Fruit fly (Drosophila melanogaster) whole organism, embryonic: ENCODE measurements around the gene CG43138.
A peak's percentile ranks its signal among the peaks of the same experiment; 100 is the strongest.

ENCODE experiments used
- B-H1 ChIP-seq: fragments of 200-800 bp; sonication (Bioruptor generic); IDR thresholded peaks from 3 replicates; pipeline ENCODE4 v1.3.6; 2022; ENCODE audit warnings: missing biosample characterization, missing genetic modification characterization
- Bdp1 ChIP-seq: fragments of 200-800 bp; sonication (Bioruptor generic); optimal IDR thresholded peaks from 3 replicates; lab custom pipeline; 2016; ENCODE audit warnings: missing biosample characterization, missing genetic modification characterization
- Blimp-1 ChIP-seq: fragments of 200-800 bp; sonication (Bioruptor generic); optimal IDR thresholded peaks from 3 replicates; lab custom pipeline; 2018; ENCODE audit warnings: missing biosample characterization, missing genetic modification characterization, mild to moderate bottlenecking, moderate library complexity, missing genetic modification reagents
- CG1024 ChIP-seq: fragments of 200-800 bp; sonication (Bioruptor generic); IDR thresholded peaks from 2 replicates; pipeline ENCODE4 v1.3.6; 2022; ENCODE audit warnings: missing biosample characterization, missing genetic modification characterization
- CG10366 ChIP-seq: fragments of 200-800 bp; sonication (Bioruptor generic); IDR thresholded peaks from 2 replicates; pipeline ENCODE4 v1.3.6; 2022; ENCODE audit warnings: missing biosample characterization, missing genetic modification characterization
- CG11093 ChIP-seq: fragments of 200-800 bp; sonication (Bioruptor generic); IDR thresholded peaks from 3 replicates; pipeline ENCODE4 v1.3.6; 2022; ENCODE audit warnings: missing biosample characterization, missing genetic modification characterization
- CG13287 ChIP-seq: fragments of 200-800 bp; sonication (Bioruptor generic); IDR thresholded peaks from 2 replicates; pipeline ENCODE4 v1.3.6; 2022; ENCODE audit warnings: missing biosample characterization, missing genetic modification characterization; ENCODE audit not compliant: partially characterized antibody
- CG13775 ChIP-seq: fragments of 200-800 bp; sonication (Bioruptor generic); optimal IDR thresholded peaks from 3 replicates; lab custom pipeline; 2017; ENCODE audit warnings: missing biosample characterization, mild to moderate bottlenecking, missing genetic modification characterization
- CG15601 ChIP-seq: fragments of 200-800 bp; sonication (Bioruptor generic); optimal IDR thresholded peaks from 3 replicates; lab custom pipeline; 2019; ENCODE audit warnings: missing biosample characterization, mild to moderate bottlenecking, missing genetic modification characterization, moderate library complexity
- CG15696 ChIP-seq: fragments of 200-800 bp; sonication (Bioruptor generic); optimal IDR thresholded peaks from 2 replicates; lab custom pipeline; 2019; ENCODE audit warnings: missing biosample characterization, mild to moderate bottlenecking, missing genetic modification characterization, moderate library complexity
- CG1603 ChIP-seq: fragments of 200-800 bp; sonication (Bioruptor generic); optimal IDR thresholded peaks from 2 replicates; lab custom pipeline; 2019; ENCODE audit warnings: missing biosample characterization, mild to moderate bottlenecking, missing genetic modification characterization, moderate library complexity
- CG16815 ChIP-seq: fragments of 200-800 bp; sonication (Bioruptor generic); optimal IDR thresholded peaks from 3 replicates; lab custom pipeline; 2017; ENCODE audit warnings: missing biosample characterization, mild to moderate bottlenecking, missing genetic modification characterization
- CG17328 ChIP-seq: fragments of 200-800 bp; sonication (Bioruptor generic); IDR thresholded peaks from 2 replicates; pipeline ENCODE4 v1.3.6; 2022; ENCODE audit warnings: missing biosample characterization, missing genetic modification characterization
- CG17359 ChIP-seq: fragments of 200-800 bp; sonication (Bioruptor generic); optimal IDR thresholded peaks from 3 replicates; lab custom pipeline; 2018; ENCODE audit warnings: missing biosample characterization, mild to moderate bottlenecking, missing genetic modification characterization, moderate library complexity
- CG18599 ChIP-seq: fragments of 200-800 bp; sonication (Bioruptor generic); optimal IDR thresholded peaks from 3 replicates; lab custom pipeline; 2017; ENCODE audit warnings: missing biosample characterization, missing genetic modification characterization, mild to moderate bottlenecking, moderate library complexity, missing genetic modification reagents
- CG2202 ChIP-seq: fragments of 200-800 bp; sonication (Bioruptor generic); optimal IDR thresholded peaks from 2 replicates; lab custom pipeline; 2018; ENCODE audit warnings: missing biosample characterization, mild to moderate bottlenecking, missing genetic modification characterization
- CG2712 ChIP-seq: fragments of 200-800 bp; optimal IDR thresholded peaks from 3 replicates; lab custom pipeline; 2019; ENCODE audit warnings: missing biosample characterization, mild to moderate bottlenecking, missing genetic modification characterization, moderate library complexity
- CG2875 ChIP-seq: fragments of 200-800 bp; sonication (Bioruptor generic); optimal IDR thresholded peaks from 2 replicates; lab custom pipeline; 2017; ENCODE audit warnings: missing biosample characterization, mild to moderate bottlenecking, missing genetic modification characterization, missing genetic modification reagents
- CG30431 ChIP-seq: fragments of 200-800 bp; sonication (Bioruptor generic); optimal IDR thresholded peaks from 2 replicates; lab custom pipeline; 2017; ENCODE audit warnings: missing biosample characterization, missing genetic modification characterization
- CG32532 ChIP-seq: fragments of 200-800 bp; sonication (Bioruptor generic); IDR thresholded peaks from 2 replicates; pipeline ENCODE4 v1.3.6; 2022; ENCODE audit warnings: missing biosample characterization, missing genetic modification characterization
- CG32772 ChIP-seq: fragments of 200-800 bp; sonication (Bioruptor generic); IDR thresholded peaks from 2 replicates; pipeline ENCODE4 v1.3.6; 2022; ENCODE audit warnings: missing biosample characterization, missing genetic modification characterization
- CG4820 ChIP-seq: fragments of 200-800 bp; sonication (Bioruptor generic); optimal IDR thresholded peaks from 3 replicates; lab custom pipeline; 2016; ENCODE audit warnings: missing biosample characterization, missing genetic modification characterization
- CG5245 ChIP-seq: fragments of 200-800 bp; sonication (Bioruptor generic); optimal IDR thresholded peaks from 3 replicates; lab custom pipeline; 2016; ENCODE audit warnings: missing biosample characterization, missing genetic modification characterization
- CG8359 ChIP-seq: fragments of 200-800 bp; sonication (Bioruptor generic); optimal IDR thresholded peaks from 2 replicates; lab custom pipeline; 2017; ENCODE audit warnings: missing biosample characterization, mild to moderate bottlenecking, missing genetic modification characterization, borderline replicate concordance
- CG8388 ChIP-seq: fragments of 200-800 bp; sonication (Bioruptor generic); optimal IDR thresholded peaks from 2 replicates; lab custom pipeline; 2019; ENCODE audit warnings: missing biosample characterization, mild to moderate bottlenecking, missing genetic modification characterization, moderate library complexity
- CG8924 ChIP-seq: fragments of 200-800 bp; optimal IDR thresholded peaks from 3 replicates; lab custom pipeline; 2019; ENCODE audit warnings: missing biosample characterization, mild to moderate bottlenecking, missing genetic modification characterization, moderate library complexity
- Dad ChIP-seq: fragments of 200-800 bp; sonication (Bioruptor generic); optimal IDR thresholded peaks from 3 replicates; lab custom pipeline; 2016; ENCODE audit warnings: missing biosample characterization, missing genetic modification characterization
- E2f1 ChIP-seq: fragments of 200-800 bp; sonication (Bioruptor generic); IDR thresholded peaks from 2 replicates; pipeline ENCODE4 v1.3.6; 2022; ENCODE audit warnings: missing biosample characterization, missing genetic modification characterization
- E2f2 ChIP-seq: fragments of 200-800 bp; sonication (Bioruptor generic); IDR thresholded peaks from 2 replicates; pipeline ENCODE4 v1.3.6; 2022; ENCODE audit warnings: missing biosample characterization, missing genetic modification characterization
- Pdp1 ChIP-seq, 2 experiments: fragments of 200-800 bp; sonication (Bioruptor generic); optimal IDR thresholded peaks; 3 replicates each; lab custom pipeline; 2016; ENCODE audit warnings: missing biosample characterization in 2 of 2, missing genetic modification characterization in 2 of 2, mild to moderate bottlenecking in 1 of 2, moderate library complexity in 1 of 2
- Sox100B ChIP-seq: fragments of 200-800 bp; sonication (Bioruptor generic); optimal IDR thresholded peaks from 3 replicates; lab custom pipeline; 2018; ENCODE audit warnings: missing biosample characterization, mild to moderate bottlenecking, missing genetic modification characterization
- ara ChIP-seq: fragments of 200-800 bp; sonication (Bioruptor generic); IDR thresholded peaks from 2 replicates; pipeline ENCODE4 v1.3.6; 2022; ENCODE audit warnings: missing biosample characterization, missing genetic modification characterization
- chif ChIP-seq, 2 experiments: fragments of 200-800 bp; sonication (Bioruptor generic); optimal IDR thresholded peaks; 3 replicates each; lab custom pipeline; 2016; ENCODE audit warnings: missing biosample characterization in 2 of 2, missing genetic modification characterization in 2 of 2
- ci ChIP-seq: fragments of 200-800 bp; sonication (Bioruptor generic); IDR thresholded peaks from 3 replicates; pipeline ENCODE4 v1.3.6; 2022; ENCODE audit warnings: missing biosample characterization, missing genetic modification characterization
- dmrt99B ChIP-seq: fragments of 200-800 bp; sonication (Bioruptor generic); optimal IDR thresholded peaks from 2 replicates; lab custom pipeline; 2018; ENCODE audit warnings: missing biosample characterization, mild to moderate bottlenecking, missing genetic modification characterization, moderate library complexity
- emc ChIP-seq: fragments of 200-800 bp; sonication (Bioruptor generic); optimal IDR thresholded peaks from 2 replicates; lab custom pipeline; 2016; ENCODE audit warnings: missing biosample characterization, missing genetic modification characterization
- esg ChIP-seq: fragments of 200-800 bp; sonication (Bioruptor generic); conservative IDR thresholded peaks from 2 replicates; pipeline ENCODE4 v1.3.6; 2022; ENCODE audit warnings: missing biosample characterization, missing genetic modification characterization
- gce ChIP-seq: fragments of 200-800 bp; sonication (Bioruptor generic); IDR thresholded peaks from 3 replicates; pipeline ENCODE4 v1.3.6; 2022; ENCODE audit warnings: missing biosample characterization, missing genetic modification characterization
- gem ChIP-seq: fragments of 200-800 bp; sonication (Bioruptor generic); optimal IDR thresholded peaks from 2 replicates; lab custom pipeline; 2019; ENCODE audit warnings: missing biosample characterization, mild to moderate bottlenecking, missing genetic modification characterization, moderate library complexity
- h ChIP-seq: fragments of >200 bp; optimal IDR thresholded peaks from 2 replicates; lab custom pipeline; 2017
- jing ChIP-seq: fragments of 200-800 bp; sonication (Bioruptor generic); optimal IDR thresholded peaks from 2 replicates; lab custom pipeline; 2018; ENCODE audit warnings: missing biosample characterization, mild to moderate bottlenecking, missing genetic modification characterization
- lola ChIP-seq, 3 experiments: fragments of >200 bp in 2 of 3; fragments of 200-800 bp in 1 of 3; sonication (Bioruptor generic) in 1 of 3; optimal IDR thresholded peaks; 2 replicates each; lab custom pipeline; 2017 to 2019; ENCODE audit warnings: missing biosample characterization in 3 of 3, missing genetic modification characterization in 3 of 3, mild to moderate bottlenecking in 1 of 3, moderate library complexity in 1 of 3
- pb ChIP-seq: fragments of 200-800 bp; sonication (Bioruptor generic); optimal IDR thresholded peaks from 3 replicates; lab custom pipeline; 2016; ENCODE audit warnings: missing biosample characterization, missing genetic modification characterization
- phol ChIP-seq: fragments of 200-800 bp; sonication (Bioruptor generic); optimal IDR thresholded peaks from 3 replicates; lab custom pipeline; 2018; ENCODE audit warnings: missing biosample characterization, mild to moderate bottlenecking, missing genetic modification characterization, moderate library complexity
- pum ChIP-seq: fragments of 200-800 bp; sonication (Bioruptor generic); optimal IDR thresholded peaks from 2 replicates; lab custom pipeline; 2016; ENCODE audit warnings: missing biosample characterization, missing genetic modification characterization
- pzg ChIP-seq: fragments of 200-800 bp; sonication (Bioruptor generic); optimal IDR thresholded peaks from 3 replicates; lab custom pipeline; 2018; ENCODE audit warnings: missing biosample characterization, mild to moderate bottlenecking, missing genetic modification characterization, moderate library complexity
- ranshi ChIP-seq: fragments of 200-800 bp; sonication (Bioruptor generic); IDR thresholded peaks from 2 replicates; pipeline ENCODE4 v1.3.6; 2022; ENCODE audit warnings: missing biosample characterization, missing genetic modification characterization
- sc ChIP-seq, 3 experiments: fragments of >200 bp in 2 of 3; fragments of 200-800 bp in 1 of 3; sonication (Bioruptor generic) in 1 of 3; optimal IDR thresholded peaks; 2 replicates in 2 of 3; 3 replicates in 1 of 3; lab custom pipeline; 2017; ENCODE audit warnings: mild to moderate bottlenecking in 1 of 3, missing biosample characterization in 1 of 3, missing genetic modification characterization in 1 of 3, missing genetic modification reagents in 1 of 3
- tap ChIP-seq: fragments of 200-800 bp; optimal IDR thresholded peaks from 3 replicates; lab custom pipeline; 2019; ENCODE audit warnings: missing biosample characterization, mild to moderate bottlenecking, missing genetic modification characterization, moderate library complexity

CG43138 gene

dm6 chrX:7571200-7571599 lies 43.1 kb downstream of the CG43138 start (continued):
- no peak for TF ChIP-seq CG11093 (GFP tag; lab: Robert Waterston, UW)
- peak; percentile 64 for TF ChIP-seq phol (tag; lab: Kevin White, UChicago)
- peak; percentile 40 for TF ChIP-seq CG8388 (GFP tag; lab: Kevin White, UChicago)
- no peak for TF ChIP-seq sc (optimal IDR thresholded peaks at IDR 0.05; lab: Kevin White, UChicago)
- TF ChIP-seq sc (GFP tag; optimal IDR thresholded peaks at IDR 0.05; lab: Kevin White, UChicago): peak; percentile 35
- TF ChIP-seq CG8359 (GFP tag; lab: Kevin White, UChicago): peak; percentile 35
- TF ChIP-seq CG10366 (GFP tag; lab: Robert Waterston, UW): peak; percentile 33; the same call in 1 of the 2 replicates
- TF ChIP-seq CG18599: peak; percentile 13
- TF ChIP-seq CG15696 (tag; lab: Kevin White, UChicago): peak; percentile 55
- TF ChIP-seq CG4820 (GFP tag; lab: Kevin White, UChicago): peak; percentile 30
- TF ChIP-seq CG16815 (GFP tag; lab: Kevin White, UChicago): peak; percentile 37
- TF ChIP-seq Pdp1 (GFP tag; optimal IDR thresholded peaks at IDR 0.05; lab: Kevin White, UChicago): peak in 1 of 2 experiments; percentile 40
- peak; percentile 23; the same call in 1 of the 2 replicates for TF ChIP-seq E2f2 (GFP tag; lab: Robert Waterston, UW)
- 0 out of 2 replicates have a peak, but pooled peaks have one; percentile 42 for TF ChIP-seq CG1024 (GFP tag; lab: Robert Waterston, UW)
- TF ChIP-seq CG30431 (GFP tag; lab: Kevin White, UChicago): peak; percentile 10
- TF ChIP-seq ara (GFP tag; lab: Robert Waterston, UW): peak; percentile 63
- peak; percentile 47 for TF ChIP-seq CG17359 (tag; lab: Kevin White, UChicago)
- TF ChIP-seq CG1603 (tag; lab: Kevin White, UChicago): peak; percentile 66
- TF ChIP-seq pzg (GFP tag; lab: Kevin White, UChicago): no peak
- peak; percentile 33 for TF ChIP-seq CG8924 (tag; lab: Kevin White, UChicago)
- peak; percentile 31 for TF ChIP-seq pum (GFP tag; lab: Kevin White, UChicago)
- TF ChIP-seq Bdp1: no peak
- peak; percentile 30; the same call in 1 of the 2 replicates for TF ChIP-seq E2f1 (GFP tag; lab: Robert Waterston, UW)
- peak; percentile 40; the same call in 1 of the 3 replicates for TF ChIP-seq ci (GFP tag; lab: Robert Waterston, UW)
- peak; percentile 77 for TF ChIP-seq CG2712 (tag; lab: Kevin White, UChicago)
- TF ChIP-seq gce (GFP tag; lab: Robert Waterston, UW): 0 out of 3 replicates have a peak, but pooled peaks have one; percentile 28
- peak; percentile 46 for TF ChIP-seq CG15601 (tag; lab: Kevin White, UChicago)
- TF ChIP-seq lola (GFP tag; optimal IDR thresholded peaks at IDR 0.05; lab: Kevin White, UChicago): peak in 1 of 3 experiments; percentile 59
- peak; percentile 28 for TF ChIP-seq Sox100B (GFP tag; lab: Kevin White, UChicago)
- TF ChIP-seq ranshi (GFP tag; lab: Robert Waterston, UW): peak; percentile 12; the same call in 1 of the 2 replicates
- peak; percentile 66 for TF ChIP-seq gem
- no peak for TF ChIP-seq h (lab: Kevin White, UChicago)
- peak; percentile 7 for TF ChIP-seq CG5245 (GFP tag; lab: Kevin White, UChicago)
- TF ChIP-seq esg: 0 out of 2 replicates have a peak, but pooled peaks have one; percentile 18
- TF ChIP-seq CG32532 (GFP tag; lab: Robert Waterston, UW): no peak
- peak; percentile 47; the same call in 1 of the 2 replicates for TF ChIP-seq CG17328 (GFP tag; lab: Robert Waterston, UW)
- TF ChIP-seq CG2875 (GFP tag; lab: Kevin White, UChicago): no peak
- TF ChIP-seq pb (GFP tag; lab: Kevin White, UChicago): no peak
- peak; percentile 20 for TF ChIP-seq tap
- TF ChIP-seq CG2202 (tag; lab: Kevin White, UChicago): peak; percentile 27
- no peak for TF ChIP-seq B-H1 (GFP tag; lab: Robert Waterston, UW)
- TF ChIP-seq dmrt99B (tag; lab: Kevin White, UChicago): peak; percentile 64
- peak; percentile 51 for TF ChIP-seq CG32772 (GFP tag; lab: Robert Waterston, UW)
- no peak for TF ChIP-seq CG13287 (GFP tag; lab: Robert Waterston, UW)
- peak; percentile 21 for TF ChIP-seq CG13775
- no peak for TF ChIP-seq emc (GFP tag; lab: Kevin White, UChicago)
- peak; percentile 53 for TF ChIP-seq Blimp-1 (GFP tag; lab: Kevin White, UChicago)
- TF ChIP-seq chif (GFP tag; optimal IDR thresholded peaks at IDR 0.05; lab: Kevin White, UChicago): peak in 1 of 2 experiments; percentile 45
- TF ChIP-seq Dad (GFP tag; lab: Kevin White, UChicago): peak; percentile 11
- peak; percentile 3 for TF ChIP-seq jing (GFP tag; lab: Kevin White, UChicago)
